Fruit fly (Drosophila melanogaster) whole organism, embryonic: ENCODE measurements around the gene CG10301.

ENCODE experiments used
- Aef1 ChIP-seq: fragments of 200-800 bp; sonication (Bioruptor generic); IDR thresholded peaks from 3 replicates; pipeline ENCODE4 v1.3.6; 2022; ENCODE audit warnings: missing biosample characterization, missing genetic modification characterization
- Antp ChIP-seq: fragments of 200-800 bp; sonication (Bioruptor generic); optimal IDR thresholded peaks from 3 replicates; lab custom pipeline; 2016; ENCODE audit warnings: missing biosample characterization, missing genetic modification characterization
- CG10321 ChIP-seq: fragments of 200-800 bp; sonication (Bioruptor generic); IDR thresholded peaks from 2 replicates; pipeline ENCODE4 v1.3.6; 2022; ENCODE audit warnings: missing biosample characterization, missing genetic modification characterization
- CG10565 ChIP-seq: fragments of 200-800 bp; sonication (Bioruptor generic); optimal IDR thresholded peaks from 3 replicates; lab custom pipeline; 2016; ENCODE audit warnings: missing biosample characterization, mild to moderate bottlenecking, missing genetic modification characterization
- CG11398 ChIP-seq: fragments of 200-800 bp; sonication (Bioruptor generic); optimal IDR thresholded peaks from 2 replicates; lab custom pipeline; 2016; ENCODE audit warnings: missing biosample characterization, missing genetic modification characterization
- CG12942 ChIP-seq: fragments of 200-800 bp; sonication (Bioruptor generic); optimal IDR thresholded peaks from 3 replicates; lab custom pipeline; 2016; ENCODE audit warnings: missing biosample characterization, missing genetic modification characterization
- CG13123 ChIP-seq: fragments of 200-800 bp; sonication (Bioruptor generic); optimal IDR thresholded peaks from 2 replicates; lab custom pipeline; 2016; ENCODE audit warnings: missing biosample characterization, missing genetic modification characterization
- CG14050 ChIP-seq: fragments of 200-800 bp; sonication (Bioruptor generic); IDR thresholded peaks from 3 replicates; pipeline ENCODE4 v1.3.6; 2022; ENCODE audit warnings: missing biosample characterization, missing genetic modification characterization
- CG14710 ChIP-seq: fragments of 200-800 bp; sonication (Bioruptor generic); optimal IDR thresholded peaks from 3 replicates; lab custom pipeline; 2019; ENCODE audit warnings: missing biosample characterization, mild to moderate bottlenecking, missing genetic modification characterization, moderate library complexity
- CG14965 ChIP-seq: fragments of 200-800 bp; sonication (Bioruptor generic); optimal IDR thresholded peaks from 2 replicates; lab custom pipeline; 2016; ENCODE audit warnings: missing biosample characterization, missing genetic modification characterization, borderline replicate concordance
- CG16863 ChIP-seq: fragments of 200-800 bp; sonication (Bioruptor generic); optimal IDR thresholded peaks from 3 replicates; lab custom pipeline; 2016; ENCODE audit warnings: missing biosample characterization, missing genetic modification characterization
- CG17802 ChIP-seq: fragments of 200-800 bp; sonication (Bioruptor generic); optimal IDR thresholded peaks from 2 replicates; lab custom pipeline; 2018; ENCODE audit warnings: missing biosample characterization, mild to moderate bottlenecking, missing genetic modification characterization, moderate library complexity
- CG18476 ChIP-seq: fragments of 200-800 bp; sonication (Bioruptor generic); optimal IDR thresholded peaks from 2 replicates; lab custom pipeline; 2016; ENCODE audit warnings: missing biosample characterization, mild to moderate bottlenecking, missing genetic modification characterization
- CG2129 ChIP-seq: fragments of 200-800 bp; sonication (Bioruptor generic); IDR thresholded peaks from 2 replicates; pipeline ENCODE4 v1.3.6; 2022; ENCODE audit warnings: missing biosample characterization, missing genetic modification characterization; ENCODE audit not compliant: partially characterized antibody
- CG2202 ChIP-seq: fragments of 200-800 bp; sonication (Bioruptor generic); optimal IDR thresholded peaks from 2 replicates; lab custom pipeline; 2018; ENCODE audit warnings: missing biosample characterization, mild to moderate bottlenecking, missing genetic modification characterization
- CG2712 ChIP-seq: fragments of 200-800 bp; optimal IDR thresholded peaks from 3 replicates; lab custom pipeline; 2019; ENCODE audit warnings: missing biosample characterization, mild to moderate bottlenecking, missing genetic modification characterization, moderate library complexity
- CG2875 ChIP-seq: fragments of 200-800 bp; sonication (Bioruptor generic); optimal IDR thresholded peaks from 2 replicates; lab custom pipeline; 2017; ENCODE audit warnings: missing biosample characterization, mild to moderate bottlenecking, missing genetic modification characterization, missing genetic modification reagents
- CG34376 ChIP-seq: fragments of 200-800 bp; sonication (Bioruptor generic); optimal IDR thresholded peaks from 2 replicates; lab custom pipeline; 2018; ENCODE audit warnings: missing biosample characterization, mild to moderate bottlenecking, missing genetic modification characterization
- CG3726 ChIP-seq: fragments of 200-800 bp; sonication (Bioruptor generic); IDR thresholded peaks from 3 replicates; pipeline ENCODE4, ENCODE4 v1.3.6; 2022; ENCODE audit warnings: missing biosample characterization, missing genetic modification characterization
- CG4282 ChIP-seq: fragments of 200-800 bp; sonication (Bioruptor generic); optimal IDR thresholded peaks from 2 replicates; lab custom pipeline; 2016; ENCODE audit warnings: missing biosample characterization, missing genetic modification characterization
- CG6765 ChIP-seq: fragments of 200-800 bp; sonication (Bioruptor generic); optimal IDR thresholded peaks from 3 replicates; lab custom pipeline; 2017; ENCODE audit warnings: missing biosample characterization, mild to moderate bottlenecking, missing genetic modification characterization
- CG6791 ChIP-seq: fragments of 200-800 bp; sonication (Bioruptor generic); IDR thresholded peaks from 3 replicates; pipeline ENCODE4 v1.3.6; 2022; ENCODE audit warnings: missing biosample characterization, missing genetic modification characterization; ENCODE audit not compliant: partially characterized antibody
- CG6854 ChIP-seq: fragments of 200-800 bp; sonication (Bioruptor generic); optimal IDR thresholded peaks from 3 replicates; lab custom pipeline; 2017; ENCODE audit warnings: missing biosample characterization, mild to moderate bottlenecking, missing genetic modification characterization
- CG7839 ChIP-seq: fragments of 200-800 bp; sonication (Bioruptor generic); optimal IDR thresholded peaks from 3 replicates; lab custom pipeline; 2018; ENCODE audit warnings: missing biosample characterization, mild to moderate bottlenecking, missing genetic modification characterization, moderate library complexity
- CHES-1-like ChIP-seq: fragments of 200-800 bp; sonication (Bioruptor generic); optimal IDR thresholded peaks from 2 replicates; lab custom pipeline; 2016; ENCODE audit warnings: missing biosample characterization, missing genetic modification characterization
- Deaf1 ChIP-seq: fragments of 200-800 bp; optimal IDR thresholded peaks from 3 replicates; lab custom pipeline; 2019; ENCODE audit warnings: missing biosample characterization, mild to moderate bottlenecking, missing genetic modification characterization, moderate library complexity
- Dek ChIP-seq: fragments of 200-800 bp; sonication (Bioruptor generic); optimal IDR thresholded peaks from 3 replicates; lab custom pipeline; 2019; ENCODE audit warnings: missing biosample characterization, mild to moderate bottlenecking, missing genetic modification characterization, moderate library complexity
- Doc3 ChIP-seq: fragments of 200-800 bp; sonication (Bioruptor generic); IDR thresholded peaks from 3 replicates; pipeline ENCODE4 v1.3.6; 2022; ENCODE audit warnings: missing biosample characterization, missing genetic modification characterization; ENCODE audit not compliant: partially characterized antibody
- MTF-1 ChIP-seq: fragments of 200-800 bp; sonication (Bioruptor generic); optimal IDR thresholded peaks from 2 replicates; lab custom pipeline; 2018; ENCODE audit warnings: missing biosample characterization, mild to moderate bottlenecking, missing genetic modification characterization, borderline replicate concordance
- NC2β ChIP-seq: fragments of 200-800 bp; sonication (Bioruptor generic); optimal IDR thresholded peaks from 2 replicates; lab custom pipeline; 2016; ENCODE audit warnings: missing biosample characterization, missing genetic modification characterization
- Neu2 ChIP-seq: fragments of 200-800 bp; sonication (Bioruptor generic); optimal IDR thresholded peaks from 3 replicates; lab custom pipeline; 2016; ENCODE audit warnings: missing biosample characterization, missing genetic modification characterization, borderline replicate concordance
- btn ChIP-seq: fragments of 200-800 bp; sonication (Bioruptor generic); optimal IDR thresholded peaks from 2 replicates; lab custom pipeline; 2016; ENCODE audit warnings: missing biosample characterization, missing genetic modification characterization
- corto ChIP-seq: fragments of 200-800 bp; sonication (Bioruptor generic); optimal IDR thresholded peaks from 2 replicates; lab custom pipeline; 2016; ENCODE audit warnings: missing biosample characterization, mild to moderate bottlenecking, missing genetic modification characterization, moderate library complexity
- crc ChIP-seq: fragments of 200-800 bp; sonication (Bioruptor generic); optimal IDR thresholded peaks from 2 replicates; lab custom pipeline; 2016; ENCODE audit warnings: missing biosample characterization, missing genetic modification characterization
- crp ChIP-seq, 2 experiments: fragments of 200-800 bp; sonication (Bioruptor generic); optimal IDR thresholded peaks; 2 replicates in 1 of 2; 3 replicates in 1 of 2; lab custom pipeline; 2017; ENCODE audit warnings: missing biosample characterization in 2 of 2, missing genetic modification characterization in 2 of 2, mild to moderate bottlenecking in 1 of 2, moderate library complexity in 1 of 2
- disco-r ChIP-seq: fragments of 200-800 bp; sonication (Bioruptor generic); optimal IDR thresholded peaks from 2 replicates; lab custom pipeline; 2016; ENCODE audit warnings: missing biosample characterization, missing genetic modification characterization
- ems ChIP-seq: fragments of 200-800 bp; sonication (Bioruptor generic); optimal IDR thresholded peaks from 3 replicates; lab custom pipeline; 2016; ENCODE audit warnings: missing biosample characterization, missing genetic modification characterization
- fu2 ChIP-seq: fragments of 200-800 bp; sonication (Bioruptor generic); optimal IDR thresholded peaks from 2 replicates; lab custom pipeline; 2016; ENCODE audit warnings: missing biosample characterization, missing genetic modification characterization
- gem ChIP-seq: fragments of 200-800 bp; sonication (Bioruptor generic); optimal IDR thresholded peaks from 2 replicates; lab custom pipeline; 2019; ENCODE audit warnings: missing biosample characterization, mild to moderate bottlenecking, missing genetic modification characterization, moderate library complexity
- phol ChIP-seq: fragments of 200-800 bp; sonication (Bioruptor generic); optimal IDR thresholded peaks from 3 replicates; lab custom pipeline; 2018; ENCODE audit warnings: missing biosample characterization, mild to moderate bottlenecking, missing genetic modification characterization, moderate library complexity
- prd ChIP-seq, 3 experiments: fragments of >200 bp in 2 of 3; fragments of 200-800 bp in 1 of 3; sonication (Bioruptor generic) in 1 of 3; optimal IDR thresholded peaks in 2 of 3; IDR thresholded peaks in 1 of 3; 2 replicates in 2 of 3; 3 replicates in 1 of 3; pipeline versions ENCODE4 v1.3.6 to Lab custom; 2017 to 2022; ENCODE audit warnings: missing biosample characterization in 1 of 3, missing genetic modification characterization in 1 of 3
- row ChIP-seq: fragments of 200-800 bp; sonication (Bioruptor generic); IDR thresholded peaks from 3 replicates; pipeline ENCODE4 v1.3.6; 2022; ENCODE audit warnings: missing biosample characterization, missing genetic modification characterization
- schlank ChIP-seq: fragments of 200-800 bp; sonication (Bioruptor generic); optimal IDR thresholded peaks from 2 replicates; lab custom pipeline; 2018; ENCODE audit warnings: missing biosample characterization, mild to moderate bottlenecking, missing genetic modification characterization
- slou ChIP-seq: fragments of 200-800 bp; sonication (Bioruptor generic); optimal IDR thresholded peaks from 3 replicates; lab custom pipeline; 2016; ENCODE audit warnings: missing biosample characterization, missing genetic modification characterization
- tin ChIP-seq: fragments of 200-800 bp; sonication (Bioruptor generic); optimal IDR thresholded peaks from 3 replicates; lab custom pipeline; 2016; ENCODE audit warnings: missing biosample characterization, missing genetic modification characterization
- trh ChIP-seq: fragments of 200-800 bp; sonication (Bioruptor generic); optimal IDR thresholded peaks from 2 replicates; lab custom pipeline; 2016; ENCODE audit warnings: missing biosample characterization, missing genetic modification characterization
- ttk ChIP-seq: fragments of 200-800 bp; sonication (Bioruptor generic); IDR thresholded peaks from 2 replicates; pipeline ENCODE4 v2.1.2; 2022; ENCODE audit warnings: missing biosample characterization, missing genetic modification characterization
- tup ChIP-seq: fragments of 200-800 bp; sonication (Bioruptor generic); optimal IDR thresholded peaks from 2 replicates; lab custom pipeline; 2016; ENCODE audit warnings: missing biosample characterization, mild to moderate bottlenecking, missing genetic modification characterization, moderate library complexity
- yki ChIP-seq: fragments of >200 bp; optimal IDR thresholded peaks from 3 replicates; lab custom pipeline; 2018

CG10301 gene

dm6 chr3R:23709508-23710208 is at the start of gene CG10301 (continued):
- peak; percentile 78 for TF ChIP-seq CG14710 (tag; lab: Kevin White, UChicago)
- TF ChIP-seq ttk (GFP tag; lab: Robert Waterston, UW) = 0 out of 2 replicates have a peak, but pooled peaks have one; percentile 12
- peak; percentile 54 for TF ChIP-seq CG2202 (tag; lab: Kevin White, UChicago)
- peak; percentile 71 for TF ChIP-seq row (GFP tag; lab: Robert Waterston, UW)
- no peak for TF ChIP-seq fu2 (GFP tag; lab: Kevin White, UChicago)
- no peak for TF ChIP-seq schlank
- peak; percentile 76 for TF ChIP-seq gem (tag; lab: Kevin White, UChicago)
- TF ChIP-seq CG6765 (GFP tag; lab: Kevin White, UChicago) = no peak
- TF ChIP-seq Aef1 (GFP tag; lab: Robert Waterston, UW) = no peak; the same call in 2 of the 3 replicates
- no peak for TF ChIP-seq Neu2 (GFP tag; lab: Kevin White, UChicago)
- TF ChIP-seq tin (GFP tag; lab: Kevin White, UChicago) = peak; percentile 66
- TF ChIP-seq prd (optimal IDR thresholded peaks at IDR 0.05; lab: Kevin White, UChicago) = no peak
- peak; percentile 86 for TF ChIP-seq prd (GFP tag; IDR thresholded peaks at IDR 0.05; lab: Robert Waterston, UW)
- TF ChIP-seq CG14965 = no peak
- no peak for TF ChIP-seq CG10321 (GFP tag; lab: Robert Waterston, UW)
- TF ChIP-seq CG12942 (GFP tag; lab: Kevin White, UChicago) = peak; percentile 39
- TF ChIP-seq btn (GFP tag; lab: Kevin White, UChicago) = peak; percentile 36
- TF ChIP-seq CG13123 = no peak
- peak; percentile 26 for TF ChIP-seq CG16863 (GFP tag; lab: Kevin White, UChicago)
- peak; percentile 54 for TF ChIP-seq NC2β
- no peak for TF ChIP-seq tup (GFP tag; lab: Kevin White, UChicago)
- peak; percentile 81 for TF ChIP-seq phol
- TF ChIP-seq CG10565 = no peak
- TF ChIP-seq corto (GFP tag; lab: Kevin White, UChicago) = no peak
- TF ChIP-seq CG14050 = no peak
- no peak for TF ChIP-seq Dek (tag; lab: Kevin White, UChicago)
- TF ChIP-seq Antp (GFP tag; lab: Kevin White, UChicago) = no peak
- no peak for TF ChIP-seq CG2129 (GFP tag; lab: Robert Waterston, UW)
- TF ChIP-seq trh = no peak
- no peak for TF ChIP-seq CG4282 (GFP tag; lab: Kevin White, UChicago)
- no peak for TF ChIP-seq MTF-1
- no peak for TF ChIP-seq CG6854 (GFP tag; lab: Kevin White, UChicago)
- TF ChIP-seq disco-r (GFP tag; lab: Kevin White, UChicago) = no peak
- TF ChIP-seq ems (GFP tag; lab: Kevin White, UChicago) = peak; percentile 24
- TF ChIP-seq crp (GFP tag; optimal IDR thresholded peaks at IDR 0.05; lab: Kevin White, UChicago) = peak in 1 of 2 experiments; percentile 1
- TF ChIP-seq CG2875 (GFP tag; lab: Kevin White, UChicago) = peak; percentile 44
- peak; percentile 35 for TF ChIP-seq CG17802 (tag; lab: Kevin White, UChicago)
- TF ChIP-seq CHES-1-like (GFP tag; lab: Kevin White, UChicago) = no peak
- TF ChIP-seq CG11398 (GFP tag; lab: Kevin White, UChicago) = no peak
- no peak for TF ChIP-seq Doc3 (GFP tag; lab: Robert Waterston, UW)
- no peak for TF ChIP-seq CG3726 (GFP tag; lab: Robert Waterston, UW)
- TF ChIP-seq CG18476 (GFP tag; lab: Kevin White, UChicago) = peak; percentile 32
- TF ChIP-seq crc (GFP tag; lab: Kevin White, UChicago) = no peak
- TF ChIP-seq Deaf1 (tag; lab: Kevin White, UChicago) = no peak
- TF ChIP-seq slou = no peak
- TF ChIP-seq CG34376 = no peak
- no peak for TF ChIP-seq yki (lab: Kevin White, UChicago)
- TF ChIP-seq CG7839 = peak; percentile 60
- peak; percentile 77 for TF ChIP-seq CG2712 (tag; lab: Kevin White, UChicago)
- TF ChIP-seq CG6791 (GFP tag; lab: Robert Waterston, UW) = no peak
